ENCODE assay signal across 3 worm cellular contexts in genomic region chrV:20380320-20380719, ce11.
TF ChIP-seq lines count a peak whose summit lies in the region.

TSS of gene K02E2.6 (plus strand) at chrV:20380561.

TF ChIP-seq in whole organism, L1 larva, 84 proteins besides CTCF, POLR2A, EP300 and RAD21 (continued from another document):
- TF ChIP-seq fos-1 (tag; optimal IDR thresholded peaks at IDR 0.05; lab: Kevin White, UChicago) (no peak), unc-86 (tag; optimal IDR thresholded peaks at IDR 0.05; lab: Kevin White, UChicago) (no peak), unc-98 (GFP tag; IDR thresholded peaks at IDR 0.05; lab: Robert Waterston, UW) (no peak), zag-1 (tag; optimal IDR thresholded peaks at IDR 0.05; lab: Kevin White, UChicago) (no peak), nhr-85 (tag; lab: Kevin White, UChicago) (peak; percentile 5), alr-1 (tag; optimal IDR thresholded peaks at IDR 0.05; lab: Kevin White, UChicago; ENCODE audit: borderline replicate concordance) (no peak), dpl-1 (GFP tag; optimal IDR thresholded peaks at IDR 0.05; lab: Kevin White, UChicago) (peak in 1 of 3 experiments; percentile 17), lin-15B (tag; optimal IDR thresholded peaks at IDR 0.05; lab: Kevin White, UChicago) (no peak), mef-2 (tag; optimal IDR thresholded peaks at IDR 0.05; lab: Kevin White, UChicago) (no peak), isw-1 (GFP tag; IDR thresholded peaks at IDR 0.05; lab: Robert Waterston, UW) (no peak), mep-1 (tag; optimal IDR thresholded peaks at IDR 0.05; lab: Kevin White, UChicago) (peak; percentile 36), sup-37 (GFP tag; optimal IDR thresholded peaks at IDR 0.05; lab: Kevin White, UChicago) (no peak), swsn-7 (tag; optimal IDR thresholded peaks at IDR 0.05; lab: Kevin White, UChicago) (no peak), nhr-47 (tag; optimal IDR thresholded peaks at IDR 0.05; lab: Kevin White, UChicago) (peak; percentile 1), aha-1 (tag; optimal IDR thresholded peaks at IDR 0.05; lab: Kevin White, UChicago) (no peak), efl-1 (optimal IDR thresholded peaks at IDR 0.05; lab: Kevin White, UChicago) (peak; percentile 7 to 50), efl-1 (GFP tag; optimal IDR thresholded peaks at IDR 0.05 in 1 of 2; lab: Kevin White, UChicago) (peak in 1 of 2 experiments; percentile 92), aly-2 (tag; optimal IDR thresholded peaks at IDR 0.05; lab: Kevin White, UChicago) (no peak), hlh-17 (GFP tag; optimal IDR thresholded peaks at IDR 0.05; lab: Kevin White, UChicago; ENCODE audit: borderline replicate concordance) (no peak), nhr-84 (tag; optimal IDR thresholded peaks at IDR 0.05; lab: Kevin White, UChicago) (no peak), mdl-1 (tag; optimal IDR thresholded peaks at IDR 0.05; lab: Kevin White, UChicago) (peak in 1 of 2 experiments; percentile 11), ceh-82 (tag; optimal IDR thresholded peaks at IDR 0.05; lab: Kevin White, UChicago) (peak in 1 of 3 experiments; percentile 22), ceh-88 (GFP tag; IDR thresholded peaks at IDR 0.05; lab: Robert Waterston, UW) (no peak), fkh-8 (tag; optimal IDR thresholded peaks at IDR 0.05; lab: Kevin White, UChicago) (no peak), efl-3 (GFP tag; optimal IDR thresholded peaks at IDR 0.05; lab: Kevin White, UChicago) (no peak), lin-35 (GFP tag; optimal IDR thresholded peaks at IDR 0.05; lab: Kevin White, UChicago) (peak in 1 of 2 experiments; percentile 28)
TF ChIP-seq in whole organism, L1 larva: peak in this region for 9.

TF ChIP-seq in whole organism, L3 larva, 47 proteins besides CTCF, POLR2A, EP300 and RAD21 (continued from another document):
- TF ChIP-seq egl-27 (tag; optimal IDR thresholded peaks at IDR 0.05; lab: Kevin White, UChicago): no peak
- no peak for TF ChIP-seq nhr-12 (tag; optimal IDR thresholded peaks at IDR 0.05; lab: Kevin White, UChicago)
- no peak for TF ChIP-seq fkh-2 (tag; optimal IDR thresholded peaks at IDR 0.05; lab: Kevin White, UChicago)
- no peak for TF ChIP-seq elt-3 (tag; optimal IDR thresholded peaks at IDR 0.05; lab: Kevin White, UChicago)
- TF ChIP-seq nhr-23 (tag; optimal IDR thresholded peaks at IDR 0.05; lab: Kevin White, UChicago): no peak
- TF ChIP-seq ama-1 (optimal IDR thresholded peaks at IDR 0.05; lab: Kevin White, UChicago): no peak
- no peak for TF ChIP-seq elt-1 (tag; optimal IDR thresholded peaks at IDR 0.05; lab: Kevin White, UChicago)
- no peak for TF ChIP-seq ZK546.5 (tag; optimal IDR thresholded peaks at IDR 0.05; lab: Kevin White, UChicago)
- TF ChIP-seq lin-39 (tag; optimal IDR thresholded peaks at IDR 0.05; lab: Kevin White, UChicago): no peak
- no peak for TF ChIP-seq jun-1 (tag; optimal IDR thresholded peaks at IDR 0.05; lab: Kevin White, UChicago)
- no peak for TF ChIP-seq sea-2 (GFP tag; optimal IDR thresholded peaks at IDR 0.05; lab: Kevin White, UChicago)
- TF ChIP-seq tbx-2 (tag; optimal IDR thresholded peaks at IDR 0.05; lab: Kevin White, UChicago): no peak
- no peak for TF ChIP-seq lin-15B (tag; optimal IDR thresholded peaks at IDR 0.05; lab: Kevin White, UChicago)
- peak; percentile 44 for TF ChIP-seq hmg-11 (tag; optimal IDR thresholded peaks at IDR 0.05; lab: Kevin White, UChicago)
- TF ChIP-seq fkh-10 (GFP tag; optimal IDR thresholded peaks at IDR 0.05; lab: Kevin White, UChicago): no peak
- TF ChIP-seq nhr-25 (tag; optimal IDR thresholded peaks at IDR 0.05; lab: Kevin White, UChicago): no peak
- TF ChIP-seq nhr-67 (tag; optimal IDR thresholded peaks at IDR 0.05; lab: Kevin White, UChicago): no peak

TF ChIP-seq in whole organism, late embryonic, 69 proteins besides CTCF, POLR2A, EP300 and RAD21 (continued from another document):
- no peak for TF ChIP-seq ttx-3 (tag; optimal IDR thresholded peaks at IDR 0.05; lab: Kevin White, UChicago)
